Worm (Caenorhabditis elegans) whole organism, L2 larva: ENCODE data around the gene syg-1.

Experiments
- R02D3.7 ChIP-seq: fragments of 150-350 bp; optimal IDR thresholded peaks from 2 replicates; lab custom pipeline; 2014; ENCODE audit warnings: missing biosample characterization, missing genetic modification characterization
- ZK546.5 ChIP-seq: sonication (generic microtip); optimal IDR thresholded peaks from 2 replicates; lab custom pipeline; 2017; ENCODE audit warnings: missing biosample characterization, missing genetic modification characterization
- aly-2 ChIP-seq: fragments of 150-350 bp; optimal IDR thresholded peaks from 2 replicates; lab custom pipeline; 2014; ENCODE audit warnings: missing biosample characterization, missing genetic modification characterization
- ceh-82 ChIP-seq: fragments of 150-350 bp; optimal IDR thresholded peaks from 2 replicates; lab custom pipeline; 2014; ENCODE audit warnings: missing biosample characterization, missing genetic modification characterization
- dmd-4 ChIP-seq: sonication (generic microtip); optimal IDR thresholded peaks from 2 replicates; lab custom pipeline; 2017; ENCODE audit warnings: missing biosample characterization, missing genetic modification characterization
- mdl-1 ChIP-seq, 2 experiments: fragments of 150-350 bp in 1 of 2; sonication (generic microtip) in 1 of 2; optimal IDR thresholded peaks; 2 replicates each; lab custom pipeline; 2017; ENCODE audit warnings: missing biosample characterization in 2 of 2, missing genetic modification characterization in 2 of 2
- nhr-129 ChIP-seq: fragments of 150-350 bp; optimal IDR thresholded peaks from 2 replicates; lab custom pipeline; 2014; ENCODE audit warnings: missing biosample characterization, missing genetic modification characterization
- nhr-237 ChIP-seq: fragments of 150-350 bp; optimal IDR thresholded peaks from 2 replicates; lab custom pipeline; 2014; ENCODE audit warnings: missing biosample characterization, missing genetic modification characterization
- unc-62 ChIP-seq: fragments of 150-350 bp; optimal IDR thresholded peaks from 2 replicates; lab custom pipeline; 2014; ENCODE audit warnings: missing biosample characterization, missing genetic modification reagents, missing genetic modification characterization
- ztf-11 ChIP-seq: sonication (generic microtip); optimal IDR thresholded peaks from 2 replicates; lab custom pipeline; 2017; ENCODE audit warnings: missing biosample characterization, missing genetic modification characterization

DNA sequence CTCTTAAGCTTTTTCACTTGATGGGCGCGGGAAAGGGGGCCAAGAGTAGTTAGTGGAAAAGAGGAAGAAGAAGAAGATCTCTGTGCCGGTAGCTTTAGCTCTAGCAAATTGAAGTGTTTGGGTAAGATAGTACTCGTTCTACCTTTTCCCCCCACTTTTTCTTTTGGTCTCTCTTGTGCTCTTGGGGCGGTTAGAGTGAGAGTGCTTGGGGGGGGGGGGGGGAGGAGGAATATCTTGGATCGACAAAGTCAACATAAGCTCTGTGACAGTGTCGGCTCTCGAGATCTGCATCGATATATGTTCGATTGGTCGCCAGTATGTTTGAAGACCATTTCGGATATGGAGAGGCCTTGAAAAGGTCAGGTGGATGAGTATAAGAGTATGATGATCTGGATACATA lies 55.3 kb downstream of the syg-1 start, which contains the start of gene fox-1:
- TF ChIP-seq dmd-4 (no peak), R02D3.7 (no peak), ZK546.5 (tag; lab: Kevin White, UChicago) (no peak), nhr-129 (tag; lab: Kevin White, UChicago) (no peak), ztf-11 (tag; lab: Kevin White, UChicago) (no peak), aly-2 (no peak), ceh-82 (tag; lab: Kevin White, UChicago) (no peak), nhr-237 (tag; lab: Kevin White, UChicago) (no peak), unc-62 (no peak), mdl-1 (tag; optimal IDR thresholded peaks at IDR 0.05; lab: Kevin White, UChicago) (no peak)
